Worm (Caenorhabditis elegans) whole organism, midembryonic: ENCODE measurements around the gene ncx-2.

ENCODE experiments used
- T22C8.4 ChIP-seq: fragments of 200-800 bp; sonication (Bioruptor generic); IDR thresholded peaks from 2 replicates; pipeline ENCODE4 v1.3.6; 2022; ENCODE audit warnings: missing genetic modification characterization, missing compliant biosample characterization
- flt-1 ChIP-seq: fragments of 200-800 bp; sonication (Bioruptor generic); IDR thresholded peaks from 2 replicates; pipeline ENCODE4 v1.3.6; 2022; ENCODE audit warnings: missing genetic modification characterization, missing compliant biosample characterization
- tab-1 ChIP-seq: fragments of 200-800 bp; sonication (Bioruptor generic); IDR thresholded peaks from 2 replicates; pipeline ENCODE4 v1.3.6; 2022; ENCODE audit warnings: missing genetic modification characterization, missing compliant biosample characterization

- no peak for TF ChIP-seq flt-1 (GFP tag; lab: Robert Waterston, UW)
- no peak for TF ChIP-seq T22C8.4
- TF ChIP-seq tab-1, result no peak
Measured at ce11 chrV:5301226-5301625, 2.3 kb upstream of the ncx-2 start.
